Fruit fly (Drosophila melanogaster) whole organism, adult: ENCODE results near the gene Npc2b.
A peak's percentile ranks its signal among the peaks of the same experiment; 100 is the strongest.

ENCODE experiments used
- CG11617 ChIP-seq: fragments of 200-800 bp; sonication (Bioruptor generic); optimal IDR thresholded peaks from 2 replicates; lab custom pipeline; 2017; ENCODE audit warnings: mild to moderate bottlenecking, missing biosample characterization, missing genetic modification reagents, missing genetic modification characterization
- CG12768 ChIP-seq: fragments of 200-800 bp; sonication (Bioruptor generic); optimal IDR thresholded peaks from 2 replicates; lab custom pipeline; 2017; ENCODE audit warnings: missing biosample characterization, missing genetic modification characterization, mild to moderate bottlenecking, moderate library complexity, missing genetic modification reagents
- CG14711 ChIP-seq: fragments of 200-800 bp; sonication (Bioruptor generic); optimal IDR thresholded peaks from 2 replicates; lab custom pipeline; 2018; ENCODE audit warnings: missing biosample characterization, mild to moderate bottlenecking, missing genetic modification characterization, moderate library complexity
- CG1620 ChIP-seq: fragments of 200-800 bp; sonication (Bioruptor generic); optimal IDR thresholded peaks from 2 replicates; lab custom pipeline; 2016; ENCODE audit warnings: missing biosample characterization, missing genetic modification characterization
- CG33017 ChIP-seq: fragments of 200-800 bp; sonication (Bioruptor generic); optimal IDR thresholded peaks from 2 replicates; lab custom pipeline; 2018; ENCODE audit warnings: missing biosample characterization, mild to moderate bottlenecking, missing genetic modification characterization, moderate library complexity
- CG5204 ChIP-seq: fragments of 200-800 bp; sonication (Bioruptor generic); optimal IDR thresholded peaks from 2 replicates; lab custom pipeline; 2016; ENCODE audit warnings: missing biosample characterization, missing genetic modification characterization
- CG7045 ChIP-seq: fragments of 200-800 bp; sonication (Bioruptor generic); optimal IDR thresholded peaks from 2 replicates; lab custom pipeline; 2017; ENCODE audit warnings: missing biosample characterization, mild to moderate bottlenecking, missing genetic modification characterization
- CG7101 ChIP-seq: fragments of 200-800 bp; sonication (Bioruptor generic); optimal IDR thresholded peaks from 2 replicates; lab custom pipeline; 2018; ENCODE audit warnings: missing biosample characterization, mild to moderate bottlenecking, missing genetic modification characterization, moderate library complexity
- Clk ChIP-seq: fragments of 200-800 bp; sonication (Bioruptor generic); optimal IDR thresholded peaks from 2 replicates; lab custom pipeline; 2017; ENCODE audit warnings: missing biosample characterization, missing genetic modification characterization
- Crg-1 ChIP-seq: fragments of 200-800 bp; sonication (Bioruptor generic); optimal IDR thresholded peaks from 2 replicates; lab custom pipeline; 2016; ENCODE audit warnings: missing biosample characterization, missing genetic modification characterization
- Hr96 ChIP-seq: fragments of 200-800 bp; sonication (Bioruptor generic); optimal IDR thresholded peaks from 2 replicates; lab custom pipeline; 2016; ENCODE audit warnings: missing biosample characterization, missing genetic modification characterization
- Mnt ChIP-seq: fragments of 200-800 bp; sonication (Bioruptor generic); optimal IDR thresholded peaks from 2 replicates; lab custom pipeline; 2016; ENCODE audit warnings: missing biosample characterization, mild to moderate bottlenecking, missing genetic modification characterization
- bab1 ChIP-seq: fragments of 200-800 bp; sonication (Bioruptor generic); optimal IDR thresholded peaks from 3 replicates; lab custom pipeline; 2019; ENCODE audit warnings: missing biosample characterization, mild to moderate bottlenecking, missing genetic modification characterization, moderate library complexity
- cic ChIP-seq: fragments of 200-800 bp; sonication (Bioruptor generic); optimal IDR thresholded peaks from 2 replicates; lab custom pipeline; 2017; ENCODE audit warnings: missing biosample characterization, mild to moderate bottlenecking, missing genetic modification characterization, moderate library complexity
- cnc ChIP-seq, 2 experiments: fragments of >200 bp; optimal IDR thresholded peaks; 2 replicates each; lab custom pipeline; 2017
- kay ChIP-seq: fragments of 200-800 bp; sonication (Bioruptor generic); peaks from one replicate; lab custom pipeline; 2016; ENCODE audit warnings: missing biosample characterization, missing genetic modification characterization, borderline replicate concordance
- ovo ChIP-seq: fragments of 200-800 bp; sonication (Bioruptor generic); optimal IDR thresholded peaks from 2 replicates; lab custom pipeline; 2016; ENCODE audit warnings: missing biosample characterization, missing genetic modification characterization
- pad ChIP-seq: fragments of 200-800 bp; sonication (Bioruptor generic); optimal IDR thresholded peaks from 3 replicates; lab custom pipeline; 2017; ENCODE audit warnings: missing biosample characterization, missing genetic modification characterization, mild to moderate bottlenecking, moderate library complexity, missing genetic modification reagents
- tj ChIP-seq: fragments of 200-800 bp; sonication (Bioruptor generic); optimal IDR thresholded peaks from 3 replicates; lab custom pipeline; 2017; ENCODE audit warnings: missing biosample characterization, mild to moderate bottlenecking, missing genetic modification characterization, moderate library complexity
- toe ChIP-seq: fragments of 200-800 bp; sonication (Bioruptor generic); optimal IDR thresholded peaks from 2 replicates; lab custom pipeline; 2016; ENCODE audit warnings: missing biosample characterization, missing genetic modification characterization

Npc2b gene

dm6 chr3R:14088887-14089567 is at the start of gene Npc2b:
Gene Npc2b (plus strand): TSS chr3R:14089517.
- peak; percentile 12 for TF ChIP-seq ovo
- no peak for TF ChIP-seq bab1 (GFP tag; lab: Kevin White, UChicago)
- TF ChIP-seq Hr96 (GFP tag; lab: Kevin White, UChicago), result no peak
- no peak for TF ChIP-seq CG11617 (GFP tag; lab: Kevin White, UChicago)
- no peak for TF ChIP-seq CG5204
- TF ChIP-seq toe (GFP tag; lab: Kevin White, UChicago), result peak; percentile 42
- peak; percentile 5 for TF ChIP-seq kay
- TF ChIP-seq Crg-1, result no peak
- peak; percentile 71 for TF ChIP-seq CG1620 (GFP tag; lab: Kevin White, UChicago)
- TF ChIP-seq cic (GFP tag; lab: Kevin White, UChicago), result no peak
- TF ChIP-seq CG7045 (GFP tag; lab: Kevin White, UChicago), result peak; percentile 14
- peak; percentile 37 for TF ChIP-seq CG33017 (tag; lab: Kevin White, UChicago)
- no peak for TF ChIP-seq CG14711 (tag; lab: Kevin White, UChicago)
- TF ChIP-seq tj (GFP tag; lab: Kevin White, UChicago), result no peak
- no peak for TF ChIP-seq Clk (GFP tag; lab: Kevin White, UChicago)
- TF ChIP-seq pad, result no peak
- peak; percentile 20 for TF ChIP-seq CG12768 (GFP tag; lab: Kevin White, UChicago)
- peak; percentile 17 for TF ChIP-seq Mnt (GFP tag; lab: Kevin White, UChicago)
- peak; percentile 34 for TF ChIP-seq CG7101 (tag; lab: Kevin White, UChicago)
- no peak for TF ChIP-seq cnc (optimal IDR thresholded peaks at IDR 0.05; lab: Kevin White, UChicago)

- TF ChIP-seq CG14711 (tag; lab: Kevin White, UChicago) (no peak), CG5204 (no peak), CG33017 (tag; lab: Kevin White, UChicago) (no peak), toe (GFP tag; lab: Kevin White, UChicago) (no peak), CG12768 (GFP tag; lab: Kevin White, UChicago) (no peak), CG11617 (GFP tag; lab: Kevin White, UChicago) (no peak), Clk (GFP tag; lab: Kevin White, UChicago) (no peak), cnc (optimal IDR thresholded peaks at IDR 0.05; lab: Kevin White, UChicago) (no peak), Mnt (GFP tag; lab: Kevin White, UChicago) (no peak), kay (no peak), CG7045 (GFP tag; lab: Kevin White, UChicago) (no peak), CG1620 (GFP tag; lab: Kevin White, UChicago) (no peak), bab1 (GFP tag; lab: Kevin White, UChicago) (no peak), pad (no peak), Crg-1 (no peak)
These were observed 48.3 kb upstream of the Npc2b start for dm6 chr3R:14041036-14041435.

dm6 chr3R:14041647-14042046 is 47.7 kb upstream of the Npc2b start:
- TF ChIP-seq kay (peak; percentile 67), CG11617 (GFP tag; lab: Kevin White, UChicago) (no peak)

dm6 chr3R:14044361-14044860 is 44.9 kb upstream of the Npc2b start:
- TF ChIP-seq bab1 (GFP tag; lab: Kevin White, UChicago) (no peak), Clk (GFP tag; lab: Kevin White, UChicago) (no peak), CG5204 (no peak), Mnt (GFP tag; lab: Kevin White, UChicago) (no peak), CG11617 (GFP tag; lab: Kevin White, UChicago) (no peak), Crg-1 (no peak), CG7045 (GFP tag; lab: Kevin White, UChicago) (no peak)

- peak; percentile 69 for TF ChIP-seq CG7101 (tag; lab: Kevin White, UChicago)
- no peak for TF ChIP-seq cnc (optimal IDR thresholded peaks at IDR 0.05; lab: Kevin White, UChicago)
- TF ChIP-seq CG7045 (GFP tag; lab: Kevin White, UChicago), result peak; percentile 28
- peak; percentile 13 for TF ChIP-seq Mnt (GFP tag; lab: Kevin White, UChicago)
- TF ChIP-seq Clk (GFP tag; lab: Kevin White, UChicago), result no peak
- TF ChIP-seq bab1 (GFP tag; lab: Kevin White, UChicago), result no peak
- peak; percentile 33 for TF ChIP-seq tj (GFP tag; lab: Kevin White, UChicago)
- TF ChIP-seq ovo, result no peak
- TF ChIP-seq CG33017 (tag; lab: Kevin White, UChicago), result peak; percentile 68
- peak; percentile 29 for TF ChIP-seq pad
- no peak for TF ChIP-seq kay
- peak; percentile 72 for TF ChIP-seq CG11617 (GFP tag; lab: Kevin White, UChicago)
- TF ChIP-seq toe (GFP tag; lab: Kevin White, UChicago), result no peak
- TF ChIP-seq CG14711 (tag; lab: Kevin White, UChicago), result peak; percentile 48
- no peak for TF ChIP-seq Crg-1
- peak; percentile 19 for TF ChIP-seq CG5204
- TF ChIP-seq CG12768 (GFP tag; lab: Kevin White, UChicago), result peak; percentile 50
- TF ChIP-seq CG1620 (GFP tag; lab: Kevin White, UChicago), result no peak
- TF ChIP-seq Hr96 (GFP tag; lab: Kevin White, UChicago), result peak; percentile 22
- peak; percentile 49 for TF ChIP-seq cic (GFP tag; lab: Kevin White, UChicago)
These were observed 40.6 kb upstream of the Npc2b start for dm6 chr3R:14048702-14049142.
